Worm (Caenorhabditis elegans) whole organism, L3 larva: ENCODE results near the gene T18D3.1.

Experiments used
- R02D3.7 ChIP-seq: fragments of 150-350 bp; optimal IDR thresholded peaks from 2 replicates; lab custom pipeline; 2014; ENCODE audit warnings: missing biosample characterization, missing genetic modification characterization
- aly-2 ChIP-seq: fragments of 150-350 bp; optimal IDR thresholded peaks from 2 replicates; lab custom pipeline; 2014; ENCODE audit warnings: missing biosample characterization, missing genetic modification characterization
- ceh-28 ChIP-seq: fragments of 150-350 bp; optimal IDR thresholded peaks from 2 replicates; lab custom pipeline; 2014; ENCODE audit warnings: missing biosample characterization, missing genetic modification reagents, missing genetic modification characterization
- ceh-9 ChIP-seq: sonication (generic microtip); optimal IDR thresholded peaks from 2 replicates; lab custom pipeline; 2018; ENCODE audit warnings: missing biosample characterization, missing genetic modification characterization
- daf-12 ChIP-seq: fragments of 150-350 bp; optimal IDR thresholded peaks from 2 replicates; lab custom pipeline; 2014; ENCODE audit warnings: missing biosample characterization, missing genetic modification reagents, missing genetic modification characterization
- egl-27 ChIP-seq: sonication (generic microtip); optimal IDR thresholded peaks from 4 replicates; lab custom pipeline; 2017; ENCODE audit warnings: missing biosample characterization, missing genetic modification reagents, missing genetic modification characterization
- egl-5 ChIP-seq: fragments of 150-350 bp; optimal IDR thresholded peaks from 2 replicates; lab custom pipeline; 2017; ENCODE audit warnings: missing biosample characterization, missing genetic modification reagents, missing genetic modification characterization, inconsistent platforms
- elt-1 ChIP-seq: fragments of 150-350 bp; optimal IDR thresholded peaks from 2 replicates; lab custom pipeline; 2014; ENCODE audit warnings: missing biosample characterization, missing genetic modification characterization
- elt-3 ChIP-seq, 3 experiments: fragments of 150-350 bp in 1 of 3; sonication (generic microtip) in 2 of 3; optimal IDR thresholded peaks; 2 replicates in 2 of 3; 4 replicates in 1 of 3; lab custom pipeline; 2014 to 2017; ENCODE audit warnings: missing biosample characterization in 3 of 3, missing genetic modification characterization in 3 of 3
- eor-1 ChIP-seq, 2 experiments: fragments of 150-350 bp; optimal IDR thresholded peaks; 2 replicates each; lab custom pipeline; 2014 to 2018; ENCODE audit warnings: missing biosample characterization in 2 of 2, missing genetic modification characterization in 2 of 2
- fkh-10 ChIP-seq: sonication (generic microtip); optimal IDR thresholded peaks from 2 replicates; lab custom pipeline; 2017; ENCODE audit warnings: missing biosample characterization, missing genetic modification reagents, missing genetic modification characterization
- fkh-2 ChIP-seq: fragments of 150-350 bp; optimal IDR thresholded peaks from 2 replicates; lab custom pipeline; 2014; ENCODE audit warnings: missing biosample characterization, missing genetic modification reagents, missing genetic modification characterization
- fos-1 ChIP-seq: fragments of 150-350 bp; optimal IDR thresholded peaks from 2 replicates; lab custom pipeline; 2014; ENCODE audit warnings: missing biosample characterization, missing genetic modification characterization
- jun-1 ChIP-seq: fragments of 150-350 bp; optimal IDR thresholded peaks from 2 replicates; lab custom pipeline; 2014; ENCODE audit warnings: missing biosample characterization, missing genetic modification reagents, missing genetic modification characterization
- lin-39 ChIP-seq: fragments of 150-350 bp; optimal IDR thresholded peaks from 2 replicates; lab custom pipeline; 2018; ENCODE audit warnings: missing biosample characterization, missing genetic modification reagents, missing genetic modification characterization
- mdl-1 ChIP-seq: fragments of 150-350 bp; optimal IDR thresholded peaks from 2 replicates; lab custom pipeline; 2014; ENCODE audit warnings: missing biosample characterization, missing genetic modification characterization
- mml-1 ChIP-seq: fragments of 150-350 bp; sonication (generic microtip); optimal IDR thresholded peaks from 3 replicates; lab custom pipeline; 2014; ENCODE audit warnings: missing biosample characterization, missing genetic modification characterization
- nhr-11 ChIP-seq: fragments of 150-350 bp; optimal IDR thresholded peaks from 2 replicates; lab custom pipeline; 2014; ENCODE audit warnings: missing biosample characterization, missing genetic modification characterization
- nhr-23 ChIP-seq: fragments of 150-350 bp; optimal IDR thresholded peaks from 2 replicates; lab custom pipeline; 2014; ENCODE audit warnings: missing biosample characterization, missing genetic modification reagents, missing genetic modification characterization
- nhr-237 ChIP-seq: fragments of 150-350 bp; optimal IDR thresholded peaks from 2 replicates; lab custom pipeline; 2014; ENCODE audit warnings: missing biosample characterization, missing genetic modification characterization
- nhr-25 ChIP-seq: sonication (generic microtip); optimal IDR thresholded peaks from 2 replicates; lab custom pipeline; 2017; ENCODE audit warnings: missing biosample characterization, missing genetic modification characterization
- nhr-28 ChIP-seq: fragments of 150-350 bp; optimal IDR thresholded peaks from 2 replicates; lab custom pipeline; 2014; ENCODE audit warnings: missing biosample characterization, missing genetic modification characterization
- nhr-43 ChIP-seq: sonication (generic microtip); optimal IDR thresholded peaks from 2 replicates; lab custom pipeline; 2016; ENCODE audit warnings: mild to moderate bottlenecking, missing genetic modification characterization, missing compliant biosample characterization; ENCODE audit not compliant: poor library complexity, severe bottlenecking
- nhr-67 ChIP-seq: fragments of 150-350 bp; optimal IDR thresholded peaks from 2 replicates; lab custom pipeline; 2014; ENCODE audit warnings: missing biosample characterization, missing genetic modification characterization
- nhr-76 ChIP-seq: fragments of 150-350 bp; sonication (generic microtip); optimal IDR thresholded peaks from 5 replicates; lab custom pipeline; 2014; ENCODE audit warnings: missing biosample characterization, missing genetic modification characterization
- nhr-77 ChIP-seq: fragments of 150-350 bp; optimal IDR thresholded peaks from 2 replicates; lab custom pipeline; 2014; ENCODE audit warnings: missing biosample characterization, missing genetic modification characterization
- pha-4 ChIP-seq: fragments of 150-350 bp; optimal IDR thresholded peaks from 2 replicates; lab custom pipeline; 2014; ENCODE audit warnings: missing biosample characterization, missing genetic modification reagents, missing genetic modification characterization
- pqm-1 ChIP-seq: fragments of 150-350 bp; optimal IDR thresholded peaks from 2 replicates; lab custom pipeline; 2017; ENCODE audit warnings: missing biosample characterization, missing genetic modification characterization, inconsistent platforms
- skn-1 ChIP-seq: fragments of 150-350 bp; optimal IDR thresholded peaks from 2 replicates; lab custom pipeline; 2014; ENCODE audit warnings: missing biosample characterization, missing genetic modification characterization
- tbx-2 ChIP-seq: sonication (generic microtip); optimal IDR thresholded peaks from 2 replicates; lab custom pipeline; 2016; ENCODE audit warnings: mild to moderate bottlenecking, missing genetic modification characterization, missing compliant biosample characterization
- unc-39 ChIP-seq: sonication (generic microtip); optimal IDR thresholded peaks from 4 replicates; lab custom pipeline; 2017; ENCODE audit warnings: missing biosample characterization, missing genetic modification characterization
- unc-62 ChIP-seq: fragments of 150-350 bp; sonication (generic microtip); optimal IDR thresholded peaks from 4 replicates; lab custom pipeline; 2014; ENCODE audit warnings: missing biosample characterization, missing genetic modification reagents, missing genetic modification characterization
- zag-1 ChIP-seq: fragments of 150-350 bp; optimal IDR thresholded peaks from 2 replicates; lab custom pipeline; 2014; ENCODE audit warnings: missing biosample characterization, missing genetic modification characterization
- ztf-11 ChIP-seq: fragments of 150-350 bp; optimal IDR thresholded peaks from 2 replicates; lab custom pipeline; 2014; ENCODE audit warnings: missing biosample characterization, missing genetic modification characterization
- ztf-4 ChIP-seq: fragments of 150-350 bp; optimal IDR thresholded peaks from 2 replicates; lab custom pipeline; 2014; ENCODE audit warnings: missing biosample characterization, missing genetic modification characterization

T18D3.1 gene

ce11 chrX:12480447-12480998 lies 26.0 kb downstream of the T18D3.1 start, which contains the start of gene atf-6 (continued):
- no peak for TF ChIP-seq egl-5
- TF ChIP-seq nhr-67 (tag; lab: Kevin White, UChicago), result no peak
- no peak for TF ChIP-seq pqm-1
- peak in 1 of 3 experiments; percentile 42 for TF ChIP-seq elt-3 (tag; optimal IDR thresholded peaks at IDR 0.05; lab: Kevin White, UChicago)
- no peak for TF ChIP-seq nhr-28 (tag; lab: Kevin White, UChicago)
- no peak for TF ChIP-seq daf-12 (tag; lab: Kevin White, UChicago)
- no peak for TF ChIP-seq fkh-2 (tag; lab: Kevin White, UChicago)
- TF ChIP-seq zag-1 (tag; lab: Kevin White, UChicago), result no peak
- TF ChIP-seq pha-4 (tag; lab: Kevin White, UChicago), result peak; percentile 90
- no peak for TF ChIP-seq fkh-10
- peak; percentile 65 for TF ChIP-seq nhr-43 (tag; lab: Kevin White, UChicago)
- peak; percentile 99 for TF ChIP-seq lin-39 (tag; lab: Kevin White, UChicago)

DNA sequence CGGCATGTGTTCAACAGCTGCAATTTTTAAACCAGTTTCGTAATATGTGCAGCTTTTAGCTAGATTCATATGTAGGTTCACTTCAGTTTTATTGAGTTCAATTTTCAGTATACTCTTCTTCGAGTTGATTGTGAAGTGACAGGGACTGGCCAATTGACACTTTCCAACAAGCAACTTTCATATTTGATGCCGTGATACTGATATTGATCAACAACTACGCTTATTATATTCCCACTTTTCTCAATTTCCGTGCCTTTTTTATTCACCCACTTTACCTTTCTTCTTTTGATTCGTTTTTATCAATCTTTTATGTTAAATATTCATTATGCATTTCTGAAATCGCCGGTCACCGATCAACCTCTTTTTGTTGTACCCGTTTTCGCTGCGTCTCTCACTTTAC lies 29.5 kb downstream of the T18D3.1 start:
- no peak for TF ChIP-seq nhr-11 (tag; lab: Kevin White, UChicago)
- no peak for TF ChIP-seq elt-1 (tag; lab: Kevin White, UChicago)
- no peak for TF ChIP-seq fkh-2 (tag; lab: Kevin White, UChicago)
- TF ChIP-seq egl-5, result no peak
- no peak for TF ChIP-seq tbx-2
- no peak for TF ChIP-seq eor-1 (tag; optimal IDR thresholded peaks at IDR 0.05; lab: Kevin White, UChicago)
- no peak for TF ChIP-seq jun-1 (tag; lab: Kevin White, UChicago)
- no peak for TF ChIP-seq elt-3 (tag; optimal IDR thresholded peaks at IDR 0.05; lab: Kevin White, UChicago)
- TF ChIP-seq nhr-76, result no peak
- no peak for TF ChIP-seq ceh-28 (tag; lab: Kevin White, UChicago)
- TF ChIP-seq mdl-1 (tag; lab: Kevin White, UChicago), result no peak
- no peak for TF ChIP-seq nhr-77 (tag; lab: Kevin White, UChicago)

ce11 chrX:12484749-12485148 lies 30.2 kb downstream of the T18D3.1 start, which contains the start of gene tbc-13:
tbc-13 (plus strand) TSS chrX:12485049.
- TF ChIP-seq unc-39 (no peak), daf-12 (tag; lab: Kevin White, UChicago) (no peak), nhr-237 (no peak), eor-1 (tag; optimal IDR thresholded peaks at IDR 0.05; lab: Kevin White, UChicago) (no peak), fos-1 (no peak), unc-62 (no peak), ztf-11 (tag; lab: Kevin White, UChicago) (no peak), fkh-10 (no peak), mdl-1 (tag; lab: Kevin White, UChicago) (no peak), elt-3 (tag; optimal IDR thresholded peaks at IDR 0.05; lab: Kevin White, UChicago) (no peak), lin-39 (tag; lab: Kevin White, UChicago) (no peak), egl-27 (no peak), mml-1 (tag; lab: Kevin White, UChicago) (no peak), nhr-25 (tag; lab: Kevin White, UChicago) (no peak), nhr-67 (tag; lab: Kevin White, UChicago) (no peak), R02D3.7 (tag; lab: Kevin White, UChicago) (no peak)

DNA sequence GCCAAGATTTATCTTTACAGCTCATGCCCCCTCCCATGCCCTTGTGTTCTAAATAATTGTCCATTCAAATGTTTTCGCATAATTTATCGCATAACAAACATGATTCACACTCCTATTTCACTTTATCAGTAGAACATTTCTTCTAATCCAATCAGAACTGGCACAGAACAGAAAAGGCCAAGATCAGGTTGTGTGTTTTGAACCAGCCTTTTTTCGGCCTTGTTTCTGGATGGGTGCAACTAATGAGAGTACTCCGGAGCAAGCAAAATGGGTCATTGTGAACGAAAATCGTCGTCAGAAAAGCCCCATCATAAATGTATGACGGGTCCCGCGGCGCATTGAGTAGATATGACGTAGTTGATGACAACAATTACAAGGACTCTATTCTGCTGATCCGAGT lies 36.6 kb downstream of the T18D3.1 start:
- no peak for TF ChIP-seq nhr-23 (tag; lab: Kevin White, UChicago)
- no peak for TF ChIP-seq elt-3 (tag; optimal IDR thresholded peaks at IDR 0.05; lab: Kevin White, UChicago)
- no peak for TF ChIP-seq skn-1 (tag; lab: Kevin White, UChicago)

ce11 chrX:12492467-12492866 lies 37.9 kb downstream of the T18D3.1 start, which contains the start of gene lips-1:
lips-1 (plus strand) TSS chrX:12492767.
- TF ChIP-seq eor-1 (tag; optimal IDR thresholded peaks at IDR 0.05; lab: Kevin White, UChicago) (no peak), nhr-25 (tag; lab: Kevin White, UChicago) (no peak), pqm-1 (no peak), ceh-9 (tag; lab: Kevin White, UChicago) (no peak), nhr-67 (tag; lab: Kevin White, UChicago) (no peak), ztf-11 (tag; lab: Kevin White, UChicago) (no peak), aly-2 (tag; lab: Kevin White, UChicago) (no peak), ztf-4 (no peak), nhr-77 (tag; lab: Kevin White, UChicago) (no peak), nhr-23 (tag; lab: Kevin White, UChicago) (no peak), nhr-76 (no peak), nhr-237 (no peak)
